Worm (Caenorhabditis elegans) whole organism, midembryonic: ENCODE results near the gene nspe-6.

ENCODE experiments used
- cog-1 ChIP-seq: sonication (generic microtip); optimal IDR thresholded peaks from 2 replicates; lab custom pipeline; 2016; ENCODE audit warnings: missing genetic modification characterization, missing compliant biosample characterization
- med-1 ChIP-seq: sonication (generic microtip); optimal IDR thresholded peaks from 2 replicates; lab custom pipeline; 2017; ENCODE audit warnings: missing genetic modification characterization, mild to moderate bottlenecking, missing compliant biosample characterization, antibody characterized with exemption, missing genetic modification reagents; ENCODE audit not compliant: insufficient read depth
- tab-1 ChIP-seq: fragments of 200-800 bp; sonication (Bioruptor generic); IDR thresholded peaks from 2 replicates; pipeline ENCODE4 v1.3.6; 2022; ENCODE audit warnings: missing genetic modification characterization, missing compliant biosample characterization
- ztf-23 ChIP-seq: fragments of 200-800 bp; sonication (Bioruptor generic); IDR thresholded peaks from 2 replicates; pipeline ENCODE4 v1.3.6; 2022; ENCODE audit warnings: missing genetic modification reagents, missing genetic modification characterization, missing compliant biosample characterization
- ztf-29 ChIP-seq: fragments of 200-800 bp; sonication (Bioruptor generic); IDR thresholded peaks from 2 replicates; pipeline ENCODE4 v1.3.6; 2022; ENCODE audit warnings: missing genetic modification reagents, missing genetic modification characterization, missing compliant biosample characterization

ce11 chrII:12629387-12629786 lies 13.4 kb upstream of the nspe-6 start, which contains the start of gene Y38E10A.28:
- no peak for TF ChIP-seq med-1 (GFP tag; lab: Kevin White, UChicago)
- TF ChIP-seq ztf-29 (GFP tag; lab: Robert Waterston, UW): no peak
- TF ChIP-seq cog-1 (tag; lab: Kevin White, UChicago): no peak
- TF ChIP-seq ztf-23 (GFP tag; lab: Robert Waterston, UW): no peak
- TF ChIP-seq tab-1: no peak
